Fruit fly (Drosophila melanogaster) whole organism, embryonic: ENCODE measurements around the gene Trs20.

Source experiments
- BEAF-32 ChIP-seq: fragments of 200-800 bp; sonication (Bioruptor generic); optimal IDR thresholded peaks from 3 replicates; lab custom pipeline; 2017; ENCODE audit warnings: missing biosample characterization, missing genetic modification characterization, mild to moderate bottlenecking, moderate library complexity, missing genetic modification reagents
- CG10209 ChIP-seq: fragments of 200-800 bp; sonication (Bioruptor generic); optimal IDR thresholded peaks from 3 replicates; lab custom pipeline; 2017; ENCODE audit warnings: missing biosample characterization, mild to moderate bottlenecking, missing genetic modification characterization, missing genetic modification reagents
- CG13287 ChIP-seq: fragments of 200-800 bp; sonication (Bioruptor generic); IDR thresholded peaks from 2 replicates; pipeline ENCODE4 v1.3.6; 2022; ENCODE audit warnings: missing biosample characterization, missing genetic modification characterization; ENCODE audit not compliant: partially characterized antibody
- CG13894 ChIP-seq: fragments of 200-800 bp; sonication (Bioruptor generic); optimal IDR thresholded peaks from 3 replicates; lab custom pipeline; 2018; ENCODE audit warnings: missing biosample characterization, mild to moderate bottlenecking, missing genetic modification characterization, moderate library complexity
- CG15601 ChIP-seq: fragments of 200-800 bp; sonication (Bioruptor generic); optimal IDR thresholded peaks from 3 replicates; lab custom pipeline; 2019; ENCODE audit warnings: missing biosample characterization, mild to moderate bottlenecking, missing genetic modification characterization, moderate library complexity
- CG16815 ChIP-seq: fragments of 200-800 bp; sonication (Bioruptor generic); optimal IDR thresholded peaks from 3 replicates; lab custom pipeline; 2017; ENCODE audit warnings: missing biosample characterization, mild to moderate bottlenecking, missing genetic modification characterization
- CG18619 ChIP-seq: fragments of 200-800 bp; sonication (Bioruptor generic); optimal IDR thresholded peaks from 3 replicates; lab custom pipeline; 2017; ENCODE audit warnings: missing biosample characterization, mild to moderate bottlenecking, missing genetic modification characterization
- CG2120 ChIP-seq: fragments of 200-800 bp; sonication (Bioruptor generic); optimal IDR thresholded peaks from 3 replicates; lab custom pipeline; 2016; ENCODE audit warnings: missing biosample characterization, missing genetic modification characterization
- CG2889 ChIP-seq: fragments of 200-800 bp; sonication (Bioruptor generic); IDR thresholded peaks from 3 replicates; pipeline ENCODE4 v1.3.6; 2022; ENCODE audit warnings: missing biosample characterization, missing genetic modification characterization
- CG31365 ChIP-seq: fragments of 200-800 bp; sonication (Bioruptor generic); optimal IDR thresholded peaks from 2 replicates; lab custom pipeline; 2018; ENCODE audit warnings: missing biosample characterization, mild to moderate bottlenecking, missing genetic modification characterization
- CG34422 ChIP-seq: fragments of 200-800 bp; sonication (Bioruptor generic); IDR thresholded peaks from 3 replicates; pipeline ENCODE4 v1.3.6; 2022; ENCODE audit warnings: missing biosample characterization, missing genetic modification characterization
- CG43689 ChIP-seq: fragments of 200-800 bp; sonication (Bioruptor generic); IDR thresholded peaks from 2 replicates; pipeline ENCODE4 v1.3.6; 2022; ENCODE audit warnings: missing biosample characterization, missing genetic modification characterization
- CG7556 ChIP-seq: fragments of 200-800 bp; sonication (Bioruptor generic); optimal IDR thresholded peaks from 2 replicates; lab custom pipeline; 2017; ENCODE audit warnings: missing biosample characterization, mild to moderate bottlenecking, missing genetic modification characterization
- CG7745 ChIP-seq: fragments of 200-800 bp; sonication (Bioruptor generic); optimal IDR thresholded peaks from 2 replicates; lab custom pipeline; 2018; ENCODE audit warnings: missing biosample characterization, mild to moderate bottlenecking, missing genetic modification characterization, moderate library complexity
- CG8478 ChIP-seq: fragments of >200 bp; optimal IDR thresholded peaks from 2 replicates; lab custom pipeline; 2018
- CHES-1-like ChIP-seq: fragments of 200-800 bp; sonication (Bioruptor generic); optimal IDR thresholded peaks from 2 replicates; lab custom pipeline; 2016; ENCODE audit warnings: missing biosample characterization, missing genetic modification characterization
- CrebB ChIP-seq: fragments of 200-800 bp; sonication (Bioruptor generic); optimal IDR thresholded peaks from 3 replicates; lab custom pipeline; 2018; ENCODE audit warnings: missing biosample characterization, mild to moderate bottlenecking, missing genetic modification characterization
- Dip2 ChIP-seq: fragments of 200-800 bp; sonication (Bioruptor generic); IDR thresholded peaks from 2 replicates; pipeline ENCODE4 v1.3.6; 2022; ENCODE audit warnings: missing biosample characterization, missing genetic modification characterization
- Dip3 ChIP-seq: fragments of 200-800 bp; sonication (Bioruptor generic); optimal IDR thresholded peaks from 3 replicates; lab custom pipeline; 2016; ENCODE audit warnings: missing biosample characterization, missing genetic modification characterization
- E2f1 ChIP-seq: fragments of 200-800 bp; sonication (Bioruptor generic); IDR thresholded peaks from 2 replicates; pipeline ENCODE4 v1.3.6; 2022; ENCODE audit warnings: missing biosample characterization, missing genetic modification characterization
- Hey ChIP-seq: fragments of 200-800 bp; sonication (Bioruptor generic); optimal IDR thresholded peaks from 3 replicates; lab custom pipeline; 2018; ENCODE audit warnings: missing biosample characterization, mild to moderate bottlenecking, missing genetic modification characterization
- Lim3 ChIP-seq: fragments of 200-800 bp; sonication (Bioruptor generic); IDR thresholded peaks from 2 replicates; pipeline ENCODE4 v1.3.6; 2022; ENCODE audit warnings: missing biosample characterization, missing genetic modification characterization
- Lpt ChIP-seq: fragments of >200 bp; optimal IDR thresholded peaks from 2 replicates; lab custom pipeline; 2018; ENCODE audit warnings: missing biosample characterization, missing genetic modification characterization
- Ptx1 ChIP-seq: fragments of 200-800 bp; sonication (Bioruptor generic); IDR thresholded peaks from 2 replicates; pipeline ENCODE4 v1.3.6; 2022; ENCODE audit warnings: missing biosample characterization, missing genetic modification characterization
- Ravus ChIP-seq: fragments of 200-800 bp; sonication (Bioruptor generic); IDR thresholded peaks from 2 replicates; pipeline ENCODE4 v1.3.6; 2022; ENCODE audit warnings: missing biosample characterization, missing genetic modification characterization
- Sin3A ChIP-seq: fragments of >200 bp; optimal IDR thresholded peaks from 2 replicates; lab custom pipeline; 2018
- Spps ChIP-seq: fragments of 200-800 bp; sonication (Bioruptor generic); optimal IDR thresholded peaks from 2 replicates; lab custom pipeline; 2018; ENCODE audit warnings: missing biosample characterization, mild to moderate bottlenecking, missing genetic modification characterization
- Taf1 ChIP-seq: fragments of 200-800 bp; sonication (Bioruptor generic); IDR thresholded peaks from 2 replicates; pipeline ENCODE4 v1.3.6; 2022; ENCODE audit warnings: missing biosample characterization, missing genetic modification characterization
- Usf ChIP-seq: fragments of 200-800 bp; sonication (Bioruptor generic); optimal IDR thresholded peaks from 2 replicates; lab custom pipeline; 2017; ENCODE audit warnings: missing genotype, missing biosample characterization, missing genetic modification characterization
- ac ChIP-seq: fragments of 200-800 bp; sonication (Bioruptor generic); optimal IDR thresholded peaks from 3 replicates; lab custom pipeline; 2017; ENCODE audit warnings: missing biosample characterization, mild to moderate bottlenecking, missing genetic modification characterization
- ato ChIP-seq: fragments of 200-800 bp; sonication (Bioruptor generic); IDR thresholded peaks from 2 replicates; pipeline ENCODE4 v1.3.6; 2022; ENCODE audit warnings: missing biosample characterization, missing genetic modification characterization; ENCODE audit not compliant: partially characterized antibody
- ems ChIP-seq: fragments of 200-800 bp; sonication (Bioruptor generic); optimal IDR thresholded peaks from 3 replicates; lab custom pipeline; 2016; ENCODE audit warnings: missing biosample characterization, missing genetic modification characterization
- eve ChIP-seq, 2 experiments: fragments of >200 bp; optimal IDR thresholded peaks; 2 replicates each; lab custom pipeline; 2017; ENCODE audit warnings: missing biosample characterization in 2 of 2, missing genetic modification characterization in 2 of 2
- exex ChIP-seq: fragments of 200-800 bp; sonication (Bioruptor generic); optimal IDR thresholded peaks from 4 replicates; lab custom pipeline; 2018; ENCODE audit warnings: missing biosample characterization, mild to moderate bottlenecking, missing genetic modification characterization, moderate library complexity
- ham ChIP-seq: fragments of 200-800 bp; sonication (Bioruptor generic); IDR thresholded peaks from 2 replicates; pipeline ENCODE4 v1.3.6; 2022; ENCODE audit warnings: missing biosample characterization, missing genetic modification characterization
- hth ChIP-seq: fragments of >200 bp; optimal IDR thresholded peaks from 2 replicates; lab custom pipeline; 2017; ENCODE audit warnings: inconsistent platforms
- ind ChIP-seq: fragments of 200-800 bp; sonication (Bioruptor generic); optimal IDR thresholded peaks from 3 replicates; lab custom pipeline; 2016; ENCODE audit warnings: missing biosample characterization, missing genetic modification characterization
- jumu ChIP-seq: fragments of 200-800 bp; sonication (Bioruptor generic); optimal IDR thresholded peaks from 3 replicates; lab custom pipeline; 2016; ENCODE audit warnings: missing biosample characterization, missing genetic modification characterization
- lola ChIP-seq, 3 experiments: fragments of >200 bp in 2 of 3; fragments of 200-800 bp in 1 of 3; sonication (Bioruptor generic) in 1 of 3; optimal IDR thresholded peaks; 2 replicates each; lab custom pipeline; 2017 to 2019; ENCODE audit warnings: missing biosample characterization in 3 of 3, missing genetic modification characterization in 3 of 3, mild to moderate bottlenecking in 1 of 3, moderate library complexity in 1 of 3
- onecut ChIP-seq: fragments of 200-800 bp; sonication (Bioruptor generic); IDR thresholded peaks from 2 replicates; pipeline ENCODE4 v1.3.6; 2022; ENCODE audit warnings: missing biosample characterization, missing genetic modification characterization
- pfk ChIP-seq: fragments of 200-800 bp; sonication (Bioruptor generic); optimal IDR thresholded peaks from 2 replicates; lab custom pipeline; 2018; ENCODE audit warnings: missing biosample characterization, mild to moderate bottlenecking, missing genetic modification characterization, moderate library complexity
- prd ChIP-seq, 3 experiments: fragments of >200 bp in 2 of 3; fragments of 200-800 bp in 1 of 3; sonication (Bioruptor generic) in 1 of 3; optimal IDR thresholded peaks in 2 of 3; IDR thresholded peaks in 1 of 3; 2 replicates in 2 of 3; 3 replicates in 1 of 3; pipeline versions ENCODE4 v1.3.6 to Lab custom; 2017 to 2022; ENCODE audit warnings: missing biosample characterization in 1 of 3, missing genetic modification characterization in 1 of 3
- repo ChIP-seq: fragments of 200-800 bp; sonication (Bioruptor generic); optimal IDR thresholded peaks from 2 replicates; lab custom pipeline; 2016; ENCODE audit warnings: missing biosample characterization, missing genetic modification characterization
- sim ChIP-seq: fragments of 200-800 bp; sonication (Bioruptor generic); IDR thresholded peaks from 2 replicates; pipeline ENCODE4 v1.3.6; 2022; ENCODE audit warnings: missing biosample characterization, missing genetic modification characterization
- sna ChIP-seq: fragments of 200-800 bp; sonication (Bioruptor generic); IDR thresholded peaks from 2 replicates; pipeline ENCODE4 v1.3.6; 2022; ENCODE audit warnings: missing biosample characterization, missing genetic modification characterization; ENCODE audit not compliant: partially characterized antibody
- ssp ChIP-seq: fragments of 200-800 bp; sonication (Bioruptor generic); IDR thresholded peaks from 2 replicates; pipeline ENCODE4 v1.3.6; 2022; ENCODE audit warnings: missing biosample characterization, missing genetic modification characterization
- twi ChIP-seq: fragments of 200-800 bp; optimal IDR thresholded peaks from 2 replicates; lab custom pipeline; 2019; ENCODE audit warnings: missing biosample characterization, mild to moderate bottlenecking, missing genetic modification characterization, moderate library complexity
- tx ChIP-seq: fragments of 200-800 bp; sonication (Bioruptor generic); optimal IDR thresholded peaks from 2 replicates; lab custom pipeline; 2016; ENCODE audit warnings: missing biosample characterization, missing genetic modification characterization
- vfl ChIP-seq: fragments of 200-800 bp; sonication (Bioruptor generic); optimal IDR thresholded peaks from 2 replicates; lab custom pipeline; 2016; ENCODE audit warnings: missing biosample characterization, missing genetic modification characterization
- yki ChIP-seq: fragments of >200 bp; optimal IDR thresholded peaks from 3 replicates; lab custom pipeline; 2018

The Trs20 gene

DNA sequence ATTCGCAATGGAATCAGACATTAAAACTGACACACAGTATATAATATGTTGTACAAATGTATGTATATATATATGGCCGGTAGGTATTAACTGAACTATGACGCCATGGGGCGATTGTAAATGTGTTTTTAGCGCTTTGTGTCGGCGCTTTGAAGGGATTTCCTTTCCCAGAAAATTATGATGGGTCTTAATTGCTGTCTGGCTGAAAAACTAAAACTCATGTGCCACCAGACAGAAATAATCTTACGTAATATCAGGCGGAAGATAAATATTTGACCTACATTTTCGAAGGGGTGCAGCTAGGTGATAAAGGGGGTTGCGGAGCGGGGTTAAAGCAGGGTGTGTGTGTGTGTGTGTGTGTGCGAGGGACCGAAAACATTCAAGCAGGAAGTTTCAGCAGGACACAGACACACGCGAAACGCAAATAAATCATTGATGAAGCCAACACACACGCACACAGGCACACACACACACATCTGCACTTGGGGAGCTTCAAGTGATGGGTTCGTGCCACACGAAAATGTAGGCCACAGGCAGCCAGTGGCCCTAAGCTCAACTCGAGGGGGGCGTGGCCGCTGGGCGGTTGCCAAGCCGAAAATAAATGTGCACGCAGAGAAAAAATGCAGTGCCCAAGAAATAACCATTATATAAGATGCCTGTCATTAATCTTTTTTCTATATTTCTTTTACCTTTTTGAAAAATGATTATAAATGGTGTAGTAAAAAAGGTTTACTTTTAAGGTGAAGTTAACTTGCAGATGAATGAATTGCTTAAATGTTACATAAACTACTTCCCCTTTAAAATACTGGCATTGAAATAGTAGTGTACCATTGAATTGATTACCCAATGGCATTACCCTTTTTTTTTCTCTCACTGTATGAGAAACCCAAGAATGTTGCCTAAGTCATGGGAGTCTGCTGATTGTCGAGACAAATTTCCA lies 26.1 kb upstream of the Trs20 start (continued):
- no peak for TF ChIP-seq ato (GFP tag; lab: Robert Waterston, UW)
- no peak for TF ChIP-seq repo (GFP tag; lab: Kevin White, UChicago)
- no peak for TF ChIP-seq ac (GFP tag; lab: Kevin White, UChicago)
- no peak for TF ChIP-seq CG2889 (GFP tag; lab: Robert Waterston, UW)
- TF ChIP-seq BEAF-32 (GFP tag; lab: Kevin White, UChicago) = no peak
- peak; percentile 4 for TF ChIP-seq CG15601 (tag; lab: Kevin White, UChicago)
- TF ChIP-seq prd (optimal IDR thresholded peaks at IDR 0.05; lab: Kevin White, UChicago) = no peak
- TF ChIP-seq prd (GFP tag; IDR thresholded peaks at IDR 0.05; lab: Robert Waterston, UW) = peak; percentile 34; the same call in 1 of the 3 replicates
- TF ChIP-seq jumu (GFP tag; lab: Kevin White, UChicago) = peak; percentile 2
- TF ChIP-seq sim = no peak
- peak; percentile 28 for TF ChIP-seq ems (GFP tag; lab: Kevin White, UChicago)
- TF ChIP-seq yki (lab: Kevin White, UChicago) = no peak
- TF ChIP-seq Hey = no peak
- TF ChIP-seq E2f1 = no peak
- no peak for TF ChIP-seq Sin3A (lab: Kevin White, UChicago)
- peak in 1 of 2 experiments; percentile 91 for TF ChIP-seq eve (GFP tag; optimal IDR thresholded peaks at IDR 0.05; lab: Kevin White, UChicago)
- TF ChIP-seq CG18619 = peak; percentile 5
- no peak for TF ChIP-seq CG13287 (GFP tag; lab: Robert Waterston, UW)
- TF ChIP-seq Spps (tag; lab: Kevin White, UChicago) = no peak
- peak; percentile 72 for TF ChIP-seq CG2120
- TF ChIP-seq CHES-1-like (GFP tag; lab: Kevin White, UChicago) = peak; percentile 23
- TF ChIP-seq CG7745 (tag; lab: Kevin White, UChicago) = no peak
- peak in 1 of 3 experiments; percentile 37 for TF ChIP-seq lola (GFP tag; optimal IDR thresholded peaks at IDR 0.05; lab: Kevin White, UChicago)
- no peak for TF ChIP-seq Taf1
- peak; percentile 61 for TF ChIP-seq Ptx1
- TF ChIP-seq pfk = no peak
- no peak for TF ChIP-seq Ravus (GFP tag; lab: Robert Waterston, UW)
- no peak for TF ChIP-seq sna
- no peak for TF ChIP-seq twi (tag; lab: Kevin White, UChicago)
- TF ChIP-seq Dip2 (GFP tag; lab: Robert Waterston, UW) = no peak
- TF ChIP-seq CG13894 = no peak
- TF ChIP-seq Lpt (GFP tag; lab: Kevin White, UChicago) = no peak
- no peak for TF ChIP-seq CG43689 (GFP tag; lab: Robert Waterston, UW)
- peak; percentile 50 for TF ChIP-seq CG10209
- peak; percentile 54 for TF ChIP-seq ind (GFP tag; lab: Kevin White, UChicago)
- no peak for TF ChIP-seq exex (tag; lab: Kevin White, UChicago)
- TF ChIP-seq onecut = no peak
- no peak for TF ChIP-seq Usf (GFP tag; lab: Kevin White, UChicago)
- no peak for TF ChIP-seq CG16815 (GFP tag; lab: Kevin White, UChicago)
- peak; percentile 2 for TF ChIP-seq Dip3
- TF ChIP-seq CG7556 = peak; percentile 80
- TF ChIP-seq ssp (GFP tag; lab: Robert Waterston, UW) = peak; percentile 32; the same call in 1 of the 2 replicates
- no peak for TF ChIP-seq CG31365
- TF ChIP-seq hth (lab: Kevin White, UChicago) = no peak
- TF ChIP-seq CrebB (tag; lab: Kevin White, UChicago) = no peak
- 0 out of 2 replicates have a peak, but pooled peaks have one; percentile 22 for TF ChIP-seq Lim3 (GFP tag; lab: Robert Waterston, UW)
- no peak for TF ChIP-seq tx (GFP tag; lab: Kevin White, UChicago)
- TF ChIP-seq CG8478 (lab: Kevin White, UChicago) = no peak
- no peak for TF ChIP-seq vfl
- no peak for TF ChIP-seq ham
- TF ChIP-seq CG34422 (GFP tag; lab: Robert Waterston, UW) = 0 out of 3 replicates have a peak, but pooled peaks have one; percentile 8
